Fruit fly (Drosophila melanogaster) Kc167 (cell line): Measurements from ENCODE around the gene Art1.

ENCODE experiments used
- Myc ChIP-seq: fragments of >200 bp; optimal IDR thresholded peaks from 2 replicates; lab custom pipeline; 2017; ENCODE audit warnings: missing external identifiers
- Sin3A ChIP-seq: fragments of >200 bp; optimal IDR thresholded peaks from 2 replicates; lab custom pipeline; 2018; ENCODE audit warnings: missing external identifiers
- h ChIP-seq: fragments of >200 bp; optimal IDR thresholded peaks from 3 replicates; lab custom pipeline; 2018; ENCODE audit warnings: missing external identifiers
- insv ChIP-seq: fragments of >200 bp; optimal IDR thresholded peaks from 3 replicates; lab custom pipeline; 2018; ENCODE audit warnings: missing external identifiers
- psq ChIP-seq: fragments of >200 bp; optimal IDR thresholded peaks from 2 replicates; lab custom pipeline; 2017; ENCODE audit warnings: missing external identifiers
- ttk ChIP-seq: sonication (Bioruptor generic); optimal IDR thresholded peaks from 2 replicates; lab custom pipeline; 2017; ENCODE audit warnings: missing external identifiers

The Art1 gene

dm6 chr3R:10788186-10788585 lies at the start of gene Art1, which contains the start of gene Mcm5:
Gene Art1, minus strand, starts transcription at chr3R:10788226.
Gene Mcm5, plus strand, starts transcription at chr3R:10788524.
- TF ChIP-seq ttk (lab: Kevin White, UChicago) (no peak), psq (no peak), Myc (no peak), Sin3A (no peak), h (lab: Kevin White, UChicago) (no peak), insv (lab: Kevin White, UChicago) (no peak)

- TF ChIP-seq ttk (lab: Kevin White, UChicago) (no peak), Sin3A (no peak), h (lab: Kevin White, UChicago) (no peak)
Observed at dm6 chr3R:10836924-10837323, 48.9 kb upstream of the Art1 start.

- TF ChIP-seq Sin3A (no peak), Myc (no peak), insv (lab: Kevin White, UChicago) (no peak), psq (no peak), ttk (lab: Kevin White, UChicago) (no peak), h (lab: Kevin White, UChicago) (no peak)
Observed at dm6 chr3R:10834893-10835292, 46.9 kb upstream of the Art1 start.

- TF ChIP-seq psq (no peak), Sin3A (no peak), Myc (no peak), h (lab: Kevin White, UChicago) (no peak), ttk (lab: Kevin White, UChicago) (no peak), insv (lab: Kevin White, UChicago) (no peak)
Observed at dm6 chr3R:10832526-10833165, 44.6 kb upstream of the Art1 start.

- no peak for TF ChIP-seq h (lab: Kevin White, UChicago)
- no peak for TF ChIP-seq psq
- no peak for TF ChIP-seq insv (lab: Kevin White, UChicago)
- no peak for TF ChIP-seq Sin3A
- no peak for TF ChIP-seq ttk (lab: Kevin White, UChicago)
- TF ChIP-seq Myc = no peak
Observed at dm6 chr3R:10829746-10830145, 41.7 kb upstream of the Art1 start.

- TF ChIP-seq insv (lab: Kevin White, UChicago) = no peak
- TF ChIP-seq Myc = no peak
- no peak for TF ChIP-seq psq
- no peak for TF ChIP-seq ttk (lab: Kevin White, UChicago)
- no peak for TF ChIP-seq Sin3A
- no peak for TF ChIP-seq h (lab: Kevin White, UChicago)
Observed at dm6 chr3R:10828688-10829087, 40.7 kb upstream of the Art1 start.

dm6 chr3R:10826796-10827524 lies 38.9 kb upstream of the Art1 start, which contains the start of gene Cad86C:
Gene Cad86C, plus strand, starts transcription at chr3R:10827079.
- TF ChIP-seq insv (lab: Kevin White, UChicago) = no peak
- TF ChIP-seq psq = no peak
- no peak for TF ChIP-seq h (lab: Kevin White, UChicago)
- TF ChIP-seq Myc = no peak
- no peak for TF ChIP-seq ttk (lab: Kevin White, UChicago)
- TF ChIP-seq Sin3A = no peak

- TF ChIP-seq Myc (no peak), psq (no peak), insv (lab: Kevin White, UChicago) (no peak), ttk (lab: Kevin White, UChicago) (no peak), Sin3A (no peak), h (lab: Kevin White, UChicago) (no peak)
Observed at dm6 chr3R:10815032-10815431, 27.0 kb upstream of the Art1 start, which contains the start of the genes CG14693 and TTLL15. Gene CG14693, minus strand, starts transcription at chr3R:10815047. Gene TTLL15, plus strand, starts transcription at chr3R:10815288.

- TF ChIP-seq Myc = no peak
- no peak for TF ChIP-seq h (lab: Kevin White, UChicago)
- no peak for TF ChIP-seq Sin3A
- no peak for TF ChIP-seq ttk (lab: Kevin White, UChicago)
- no peak for TF ChIP-seq psq
- no peak for TF ChIP-seq insv (lab: Kevin White, UChicago)
Observed at dm6 chr3R:10803855-10804254, 15.8 kb upstream of the Art1 start, which contains the start of gene CG14692. Gene CG14692, minus strand, starts transcription at chr3R:10803955.

dm6 chr3R:10792604-10793003 lies 4.6 kb upstream of the Art1 start, which contains the start of gene CG14687:
Gene CG14687, plus strand, starts transcription at chr3R:10792904.
- TF ChIP-seq psq (no peak), Myc (no peak), ttk (lab: Kevin White, UChicago) (no peak), Sin3A (no peak), insv (lab: Kevin White, UChicago) (no peak), h (lab: Kevin White, UChicago) (no peak)

dm6 chr3R:10784058-10784499 lies 3.9 kb downstream of the Art1 start, which contains the start of the genes mRpL37 and Rbp1:
Gene mRpL37, minus strand, starts transcription at chr3R:10784092.
Gene Rbp1, plus strand, starts transcription at chr3R:10784383.
- TF ChIP-seq ttk (lab: Kevin White, UChicago) = no peak
- no peak for TF ChIP-seq Sin3A
- no peak for TF ChIP-seq insv (lab: Kevin White, UChicago)
- no peak for TF ChIP-seq psq
- TF ChIP-seq h (lab: Kevin White, UChicago) = no peak

- TF ChIP-seq psq = no peak
- TF ChIP-seq h (lab: Kevin White, UChicago) = no peak
Observed at dm6 chr3R:10782167-10782566, 5.9 kb downstream of the Art1 start, which contains the start of gene CG42633. Gene CG42633, minus strand, starts transcription at chr3R:10782267.
